1 worm cellular context compared by ENCODE assay signal in genomic region chrIV:10682155-10682749, ce11.
TF ChIP-seq lines count a peak whose summit lies in the region.

Gene fmo-2 (plus strand): TSS chrIV:10682524.

TF ChIP-seq in whole organism, L1 larva, 84 proteins besides CTCF, POLR2A, EP300 and RAD21 (continued from another document):
- TF ChIP-seq hlh-17 (GFP tag; optimal IDR thresholded peaks at IDR 0.05; lab: Kevin White, UChicago; ENCODE audit: borderline replicate concordance): no peak
